Worm (Caenorhabditis elegans): ENCODE measurements around the gene msp-33.

Gene msp-33

ce11 chrII:4885976-4886375 lies 6.5 kb downstream of the msp-33 start, which contains the start of gene R05F9.7:
Gene R05F9.7 (plus strand): TSS chrII:4886276.
- no peak for TF ChIP-seq nhr-76 (tag; optimal IDR thresholded peaks at IDR 0.05)
- TF ChIP-seq Y105C5A.15 (GFP tag; IDR thresholded peaks at IDR 0.05), result no peak
- TF ChIP-seq jun-1 (tag; optimal IDR thresholded peaks at IDR 0.05), result no peak
- TF ChIP-seq nhr-41 (GFP tag; IDR thresholded peaks at IDR 0.05), result no peak
- TF ChIP-seq aly-2 (tag; optimal IDR thresholded peaks at IDR 0.05), result no peak
- TF ChIP-seq saeg-2 (GFP tag; IDR thresholded peaks at IDR 0.05), result no peak
- no peak for TF ChIP-seq aha-1 (tag)
- TF ChIP-seq unc-130 (GFP tag; optimal IDR thresholded peaks at IDR 0.05), result no peak

ce11 chrII:4884403-4884802 lies 8.1 kb downstream of the msp-33 start:
- TF ChIP-seq fos-1 (tag; optimal IDR thresholded peaks at IDR 0.05) (no peak), daf-12 (tag; optimal IDR thresholded peaks at IDR 0.05) (no peak), unc-62 (GFP tag; optimal IDR thresholded peaks at IDR 0.05 in 1 of 2) (peak in 1 of 2 experiments; percentile 65), unc-62 (tag; optimal IDR thresholded peaks at IDR 0.05) (no peak), nhr-6 (tag; optimal IDR thresholded peaks at IDR 0.05) (no peak)

DNA sequence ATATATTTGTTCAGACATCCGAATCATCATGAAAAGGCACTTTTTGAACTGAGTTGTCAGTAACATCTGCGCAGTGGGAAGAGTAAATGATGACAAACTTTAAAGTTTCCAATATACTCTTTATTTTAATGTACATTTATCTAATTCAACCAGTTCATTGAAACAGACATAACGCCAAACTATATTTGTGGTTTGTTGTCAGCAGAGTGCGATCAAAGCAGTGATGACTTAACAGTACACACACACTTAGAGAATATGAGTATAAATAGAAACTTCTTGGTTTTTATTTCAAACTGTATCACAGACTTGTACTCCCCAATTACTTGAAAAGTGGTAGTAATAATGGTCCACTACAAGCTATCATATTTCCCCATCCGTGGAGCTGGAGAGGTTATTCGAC lies 9.1 kb downstream of the msp-33 start, which contains the start of gene gst-8:
gst-8 (plus strand) TSS at position 301 of the 400 bp plus-strand sequence.
- TF ChIP-seq T26A8.4 (GFP tag; IDR thresholded peaks at IDR 0.05), result no peak
- TF ChIP-seq dve-1 (tag; optimal IDR thresholded peaks at IDR 0.05; ENCODE audit: insufficient read depth), result peak; percentile 9
- TF ChIP-seq pqm-1 (tag; optimal IDR thresholded peaks at IDR 0.05), result no peak
- 0 out of 2 replicates have a peak, but pooled peaks have one; percentile 17 for TF ChIP-seq dmd-6 (GFP tag; IDR thresholded peaks at IDR 0.05)
- no peak for TF ChIP-seq attf-4 (tag; optimal IDR thresholded peaks at IDR 0.05)
- no peak for TF ChIP-seq fos-1 (tag; optimal IDR thresholded peaks at IDR 0.05)
- peak; percentile 27 for TF ChIP-seq T20F7.1 (GFP tag; optimal IDR thresholded peaks at IDR 0.05)
- no peak for TF ChIP-seq jun-1 (tag; optimal IDR thresholded peaks at IDR 0.05)
- no peak for TF ChIP-seq lin-13 (GFP tag; optimal IDR thresholded peaks at IDR 0.05)
- no peak for TF ChIP-seq nhr-111 (GFP tag; optimal IDR thresholded peaks at IDR 0.05)
- no peak for TF ChIP-seq zag-1 (tag; optimal IDR thresholded peaks at IDR 0.05)
- TF ChIP-seq ceh-28 (tag; optimal IDR thresholded peaks at IDR 0.05), result no peak
- TF ChIP-seq vab-7 (GFP tag; IDR thresholded peaks at IDR 0.05), result no peak
- no peak for TF ChIP-seq tra-1 (GFP tag; IDR thresholded peaks at IDR 0.05)
- no peak for TF ChIP-seq arid-1 (GFP tag; conservative IDR thresholded peaks at IDR 0.05)
- no peak for TF ChIP-seq aly-2 (tag; optimal IDR thresholded peaks at IDR 0.05)
- no peak for TF ChIP-seq nhr-77 (tag; optimal IDR thresholded peaks at IDR 0.05)
- no peak for TF ChIP-seq tag-97 (GFP tag; IDR thresholded peaks at IDR 0.05)
- no peak for TF ChIP-seq cey-2 (tag; optimal IDR thresholded peaks at IDR 0.05; ENCODE audit: borderline replicate concordance, insufficient read depth)
- TF ChIP-seq nhr-11 (tag; optimal IDR thresholded peaks at IDR 0.05), result no peak
- TF ChIP-seq hlh-11 (tag; optimal IDR thresholded peaks at IDR 0.05), result peak; percentile 8
- TF ChIP-seq daf-16 (GFP tag; optimal IDR thresholded peaks at IDR 0.05), result no peak
- TF ChIP-seq daf-16 (tag; optimal IDR thresholded peaks at IDR 0.05), result peak; percentile 55
- no peak for TF ChIP-seq dmd-8 (GFP tag; IDR thresholded peaks at IDR 0.05)
- no peak for TF ChIP-seq daf-19 (GFP tag; conservative IDR thresholded peaks at IDR 0.05)
- no peak for TF ChIP-seq pha-4 (GFP tag; IDR thresholded peaks at IDR 0.05)
- TF ChIP-seq pha-4 (tag; optimal IDR thresholded peaks at IDR 0.05), result no peak
- no peak for TF ChIP-seq duxl-1 (tag; optimal IDR thresholded peaks at IDR 0.05; ENCODE audit: poor library complexity)
- TF ChIP-seq nhr-28 (tag; optimal IDR thresholded peaks at IDR 0.05), result no peak
- TF ChIP-seq lim-7 (GFP tag; IDR thresholded peaks at IDR 0.05), result no peak
- TF ChIP-seq nhr-41 (GFP tag; IDR thresholded peaks at IDR 0.05), result no peak

Data from whole organism, L4 larva.